Fruit fly (Drosophila melanogaster) whole organism, embryonic: ENCODE data around the gene gammaTub37C.

ENCODE experiments used
- Atf6 ChIP-seq: fragments of 200-800 bp; sonication (Bioruptor generic); IDR thresholded peaks from 2 replicates; pipeline ENCODE4 v1.3.6; 2022; ENCODE audit warnings: missing biosample characterization, missing genetic modification characterization
- CG10543 ChIP-seq: fragments of 200-800 bp; sonication (Bioruptor generic); optimal IDR thresholded peaks from 3 replicates; lab custom pipeline; 2017; ENCODE audit warnings: missing biosample characterization, mild to moderate bottlenecking, missing genetic modification characterization, moderate library complexity
- CG11504 ChIP-seq: fragments of 200-800 bp; sonication (Bioruptor generic); optimal IDR thresholded peaks from 3 replicates; lab custom pipeline; 2019; ENCODE audit warnings: missing biosample characterization, mild to moderate bottlenecking, missing genetic modification characterization, moderate library complexity
- CG11696 ChIP-seq: fragments of 200-800 bp; sonication (Bioruptor generic); IDR thresholded peaks from 2 replicates; pipeline ENCODE4 v1.3.6; 2022; ENCODE audit warnings: missing biosample characterization, missing genetic modification characterization
- CG14965 ChIP-seq: fragments of 200-800 bp; sonication (Bioruptor generic); optimal IDR thresholded peaks from 2 replicates; lab custom pipeline; 2016; ENCODE audit warnings: missing biosample characterization, missing genetic modification characterization, borderline replicate concordance
- CG15011 ChIP-seq: fragments of 200-800 bp; sonication (Bioruptor generic); optimal IDR thresholded peaks from 3 replicates; lab custom pipeline; 2018; ENCODE audit warnings: missing biosample characterization, mild to moderate bottlenecking, missing genetic modification characterization
- CG15514 ChIP-seq: fragments of 200-800 bp; sonication (Bioruptor generic); optimal IDR thresholded peaks from 3 replicates; lab custom pipeline; 2017; ENCODE audit warnings: missing biosample characterization, missing genetic modification characterization, mild to moderate bottlenecking, moderate library complexity, missing genetic modification reagents
- CG15601 ChIP-seq: fragments of 200-800 bp; sonication (Bioruptor generic); optimal IDR thresholded peaks from 3 replicates; lab custom pipeline; 2019; ENCODE audit warnings: missing biosample characterization, mild to moderate bottlenecking, missing genetic modification characterization, moderate library complexity
- CG15696 ChIP-seq: fragments of 200-800 bp; sonication (Bioruptor generic); optimal IDR thresholded peaks from 2 replicates; lab custom pipeline; 2019; ENCODE audit warnings: missing biosample characterization, mild to moderate bottlenecking, missing genetic modification characterization, moderate library complexity
- CG1792 ChIP-seq: fragments of 200-800 bp; sonication (Bioruptor generic); optimal IDR thresholded peaks from 2 replicates; lab custom pipeline; 2016; ENCODE audit warnings: missing biosample characterization, missing genetic modification characterization
- CG18011 ChIP-seq: fragments of 200-800 bp; sonication (Bioruptor generic); optimal IDR thresholded peaks from 2 replicates; lab custom pipeline; 2017; ENCODE audit warnings: missing biosample characterization, missing genetic modification characterization, mild to moderate bottlenecking, moderate library complexity, missing genotype
- CG2712 ChIP-seq: fragments of 200-800 bp; optimal IDR thresholded peaks from 3 replicates; lab custom pipeline; 2019; ENCODE audit warnings: missing biosample characterization, mild to moderate bottlenecking, missing genetic modification characterization, moderate library complexity
- CG31388 ChIP-seq: fragments of 200-800 bp; sonication (Bioruptor generic); optimal IDR thresholded peaks from 2 replicates; lab custom pipeline; 2016; ENCODE audit warnings: missing biosample characterization, missing genetic modification characterization
- CG4404 ChIP-seq: fragments of 200-800 bp; sonication (Bioruptor generic); IDR thresholded peaks from 2 replicates; pipeline ENCODE4 v1.3.6; 2022; ENCODE audit warnings: missing biosample characterization, missing genetic modification characterization
- CG6765 ChIP-seq: fragments of 200-800 bp; sonication (Bioruptor generic); optimal IDR thresholded peaks from 3 replicates; lab custom pipeline; 2017; ENCODE audit warnings: missing biosample characterization, mild to moderate bottlenecking, missing genetic modification characterization
- CG7372 ChIP-seq: fragments of 200-800 bp; sonication (Bioruptor generic); IDR thresholded peaks from 2 replicates; pipeline ENCODE4 v1.3.6; 2022; ENCODE audit warnings: missing biosample characterization, missing genetic modification characterization
- CG9609 ChIP-seq: fragments of 200-800 bp; sonication (Bioruptor generic); optimal IDR thresholded peaks from 3 replicates; lab custom pipeline; 2016; ENCODE audit warnings: missing biosample characterization, missing genetic modification characterization
- Dek ChIP-seq: fragments of 200-800 bp; sonication (Bioruptor generic); optimal IDR thresholded peaks from 3 replicates; lab custom pipeline; 2019; ENCODE audit warnings: missing biosample characterization, mild to moderate bottlenecking, missing genetic modification characterization, moderate library complexity
- Doc3 ChIP-seq: fragments of 200-800 bp; sonication (Bioruptor generic); IDR thresholded peaks from 3 replicates; pipeline ENCODE4 v1.3.6; 2022; ENCODE audit warnings: missing biosample characterization, missing genetic modification characterization; ENCODE audit not compliant: partially characterized antibody
- HLH3B ChIP-seq: fragments of 200-800 bp; sonication (Bioruptor generic); IDR thresholded peaks from 2 replicates; pipeline ENCODE4 v1.3.6; 2022; ENCODE audit warnings: missing biosample characterization, missing genetic modification characterization
- Hand ChIP-seq: fragments of 200-800 bp; sonication (Bioruptor generic); optimal IDR thresholded peaks from 2 replicates; lab custom pipeline; 2017; ENCODE audit warnings: mild to moderate bottlenecking, missing biosample characterization, missing genetic modification reagents, missing genetic modification characterization
- Hmx ChIP-seq: fragments of 200-800 bp; sonication (Bioruptor generic); optimal IDR thresholded peaks from 2 replicates; lab custom pipeline; 2016; ENCODE audit warnings: missing biosample characterization, missing genetic modification characterization
- Kr ChIP-seq: fragments of 200-800 bp; sonication (Bioruptor generic); optimal IDR thresholded peaks from 2 replicates; lab custom pipeline; 2017; ENCODE audit warnings: missing biosample characterization, mild to moderate bottlenecking, missing genetic modification characterization
- Optix ChIP-seq: fragments of 200-800 bp; sonication (Bioruptor generic); IDR thresholded peaks from 3 replicates; pipeline ENCODE4 v1.3.6; 2022; ENCODE audit warnings: missing biosample characterization, missing genetic modification characterization
- PHDP ChIP-seq: fragments of 200-800 bp; sonication (Bioruptor generic); optimal IDR thresholded peaks from 3 replicates; lab custom pipeline; 2018; ENCODE audit warnings: missing biosample characterization, mild to moderate bottlenecking, missing genetic modification characterization, moderate library complexity
- Sry-β ChIP-seq: fragments of 200-800 bp; sonication (Bioruptor generic); optimal IDR thresholded peaks from 2 replicates; lab custom pipeline; 2018; ENCODE audit warnings: missing biosample characterization, mild to moderate bottlenecking, missing genetic modification characterization, moderate library complexity
- Trl ChIP-seq, 3 experiments: fragments of >200 bp in 2 of 3; fragments of 200-800 bp in 1 of 3; sonication (Bioruptor generic) in 1 of 3; optimal IDR thresholded peaks; 2 replicates in 1 of 3; 3 replicates in 2 of 3; lab custom pipeline; 2016 to 2017; ENCODE audit warnings: missing biosample characterization in 1 of 3, missing genetic modification characterization in 1 of 3
- ac ChIP-seq: fragments of 200-800 bp; sonication (Bioruptor generic); optimal IDR thresholded peaks from 3 replicates; lab custom pipeline; 2017; ENCODE audit warnings: missing biosample characterization, mild to moderate bottlenecking, missing genetic modification characterization
- ato ChIP-seq: fragments of 200-800 bp; sonication (Bioruptor generic); IDR thresholded peaks from 2 replicates; pipeline ENCODE4 v1.3.6; 2022; ENCODE audit warnings: missing biosample characterization, missing genetic modification characterization; ENCODE audit not compliant: partially characterized antibody
- cad ChIP-seq: fragments of >200 bp; optimal IDR thresholded peaks from 2 replicates; lab custom pipeline; 2017; ENCODE audit warnings: missing biosample characterization, missing genetic modification characterization
- cg ChIP-seq: fragments of 200-800 bp; sonication (Bioruptor generic); optimal IDR thresholded peaks from 3 replicates; lab custom pipeline; 2019; ENCODE audit warnings: missing biosample characterization, mild to moderate bottlenecking, missing genetic modification characterization, moderate library complexity
- dan ChIP-seq: fragments of 200-800 bp; sonication (Bioruptor generic); IDR thresholded peaks from 2 replicates; pipeline ENCODE4 v1.3.6; 2022; ENCODE audit warnings: missing biosample characterization, missing genetic modification characterization
- fd96Cb ChIP-seq: fragments of 200-800 bp; sonication (Bioruptor generic); optimal IDR thresholded peaks from 2 replicates; lab custom pipeline; 2018; ENCODE audit warnings: missing biosample characterization, mild to moderate bottlenecking, missing genetic modification characterization, moderate library complexity
- jing ChIP-seq: fragments of 200-800 bp; sonication (Bioruptor generic); optimal IDR thresholded peaks from 2 replicates; lab custom pipeline; 2018; ENCODE audit warnings: missing biosample characterization, mild to moderate bottlenecking, missing genetic modification characterization
- jumu ChIP-seq: fragments of 200-800 bp; sonication (Bioruptor generic); optimal IDR thresholded peaks from 3 replicates; lab custom pipeline; 2016; ENCODE audit warnings: missing biosample characterization, missing genetic modification characterization
- lbe ChIP-seq: fragments of 200-800 bp; sonication (Bioruptor generic); optimal IDR thresholded peaks from 2 replicates; lab custom pipeline; 2016; ENCODE audit warnings: missing biosample characterization, mild to moderate bottlenecking, missing genetic modification characterization
- mirr ChIP-seq: fragments of 200-800 bp; sonication (Bioruptor generic); optimal IDR thresholded peaks from 3 replicates; lab custom pipeline; 2018; ENCODE audit warnings: missing biosample characterization, mild to moderate bottlenecking, missing genetic modification characterization
- onecut ChIP-seq: fragments of 200-800 bp; sonication (Bioruptor generic); IDR thresholded peaks from 2 replicates; pipeline ENCODE4 v1.3.6; 2022; ENCODE audit warnings: missing biosample characterization, missing genetic modification characterization
- pan ChIP-seq, 4 experiments: fragments of >200 bp in 3 of 4; fragments of 200-800 bp in 1 of 4; sonication (Bioruptor generic) in 1 of 4; optimal IDR thresholded peaks in 3 of 4; IDR thresholded peaks in 1 of 4; 2 replicates each; pipeline versions ENCODE4 v1.3.6 to Lab custom; 2017 to 2022; ENCODE audit warnings: missing biosample characterization in 2 of 4, missing genetic modification characterization in 2 of 4, mixed read lengths in 1 of 4
- pros ChIP-seq: fragments of 200-800 bp; sonication (Bioruptor generic); optimal IDR thresholded peaks from 3 replicates; lab custom pipeline; 2019; ENCODE audit warnings: missing biosample characterization, mild to moderate bottlenecking, missing genetic modification characterization, moderate library complexity
- ranshi ChIP-seq: fragments of 200-800 bp; sonication (Bioruptor generic); IDR thresholded peaks from 2 replicates; pipeline ENCODE4 v1.3.6; 2022; ENCODE audit warnings: missing biosample characterization, missing genetic modification characterization
- rib ChIP-seq: fragments of 200-800 bp; sonication (Bioruptor generic); IDR thresholded peaks from 2 replicates; pipeline ENCODE4 v1.3.6; 2022; ENCODE audit warnings: missing biosample characterization, missing genetic modification characterization
- ro ChIP-seq: fragments of 200-800 bp; sonication (Bioruptor generic); IDR thresholded peaks from 2 replicates; pipeline ENCODE4 v1.3.6; 2022; ENCODE audit warnings: missing biosample characterization, missing genetic modification characterization
- sd ChIP-seq: fragments of 200-800 bp; sonication (Bioruptor generic); optimal IDR thresholded peaks from 3 replicates; lab custom pipeline; 2018; ENCODE audit warnings: missing biosample characterization, mild to moderate bottlenecking, missing genetic modification characterization, moderate library complexity
- tap ChIP-seq: fragments of 200-800 bp; optimal IDR thresholded peaks from 3 replicates; lab custom pipeline; 2019; ENCODE audit warnings: missing biosample characterization, mild to moderate bottlenecking, missing genetic modification characterization, moderate library complexity
- tin ChIP-seq: fragments of 200-800 bp; sonication (Bioruptor generic); optimal IDR thresholded peaks from 3 replicates; lab custom pipeline; 2016; ENCODE audit warnings: missing biosample characterization, missing genetic modification characterization
- trem ChIP-seq: fragments of 200-800 bp; optimal IDR thresholded peaks from 3 replicates; lab custom pipeline; 2019; ENCODE audit warnings: missing biosample characterization, mild to moderate bottlenecking, missing genetic modification characterization, moderate library complexity
- twi ChIP-seq: fragments of 200-800 bp; optimal IDR thresholded peaks from 2 replicates; lab custom pipeline; 2019; ENCODE audit warnings: missing biosample characterization, mild to moderate bottlenecking, missing genetic modification characterization, moderate library complexity

The gammaTub37C gene

dm6 chr2L:19196443-19197044 is 11.0 kb upstream of the gammaTub37C start (continued):
- TF ChIP-seq Optix (GFP tag; lab: Robert Waterston, UW) (peak; percentile 69; the same call in 2 of the 3 replicates), mirr (GFP tag; lab: Kevin White, UChicago) (no peak), CG11696 (GFP tag; lab: Robert Waterston, UW) (0 out of 2 replicates have a peak, but pooled peaks have one; percentile 48), Hand (GFP tag; lab: Kevin White, UChicago) (no peak), PHDP (tag; lab: Kevin White, UChicago) (peak; percentile 44), tap (tag; lab: Kevin White, UChicago) (peak; percentile 61), Sry-β (GFP tag; lab: Kevin White, UChicago) (no peak), rib (GFP tag; lab: Robert Waterston, UW) (no peak), lbe (GFP tag; lab: Kevin White, UChicago) (peak; percentile 44), CG2712 (peak; percentile 80), pros (GFP tag; lab: Kevin White, UChicago) (peak; percentile 92), cg (GFP tag; lab: Kevin White, UChicago) (no peak), CG15696 (tag; lab: Kevin White, UChicago) (peak; percentile 66), CG15514 (GFP tag; lab: Kevin White, UChicago) (peak; percentile 13), sd (peak; percentile 41), CG4404 (GFP tag; lab: Robert Waterston, UW) (peak; percentile 76), tin (GFP tag; lab: Kevin White, UChicago) (peak; percentile 34), CG31388 (GFP tag; lab: Kevin White, UChicago) (no peak), Trl (optimal IDR thresholded peaks at IDR 0.05; lab: Kevin White, UChicago) (no peak), Trl (GFP tag; optimal IDR thresholded peaks at IDR 0.05; lab: Kevin White, UChicago) (peak; percentile 32), HLH3B (GFP tag; lab: Robert Waterston, UW) (peak; percentile 79), Kr (GFP tag; lab: Kevin White, UChicago) (no peak), CG6765 (no peak), CG18011 (GFP tag; lab: Kevin White, UChicago) (no peak), onecut (peak; percentile 73), jing (GFP tag; lab: Kevin White, UChicago) (peak; percentile 33), CG10543 (no peak), ro (GFP tag; lab: Robert Waterston, UW) (peak; percentile 54), cad (GFP tag; lab: Kevin White, UChicago) (no peak), ato (GFP tag; lab: Robert Waterston, UW) (no peak), CG9609 (GFP tag; lab: Kevin White, UChicago) (peak; percentile 12), fd96Cb (tag; lab: Kevin White, UChicago) (peak; percentile 59), Atf6 (GFP tag; lab: Robert Waterston, UW) (peak; percentile 22; the same call in 1 of the 2 replicates), Hmx (GFP tag; lab: Kevin White, UChicago) (no peak), twi (tag; lab: Kevin White, UChicago) (peak; percentile 35), ac (GFP tag; lab: Kevin White, UChicago) (peak; percentile 45), Doc3 (no peak), CG15601 (tag; lab: Kevin White, UChicago) (peak; percentile 51), ranshi (GFP tag; lab: Robert Waterston, UW) (peak; percentile 68; the same call in 1 of the 2 replicates), CG11504 (tag; lab: Kevin White, UChicago) (peak; percentile 62), dan (no peak; the same call in 1 of the 2 replicates), CG15011 (no peak), jumu (GFP tag; lab: Kevin White, UChicago) (peak; percentile 35), pan (optimal IDR thresholded peaks at IDR 0.05; lab: Kevin White, UChicago) (no peak), pan (GFP tag; optimal IDR thresholded peaks at IDR 0.05 in 1 of 2, IDR thresholded peaks at IDR 0.05 in 1 of 2) (peak in 1 of 2 experiments; percentile 79), CG14965 (GFP tag; lab: Kevin White, UChicago) (no peak), CG1792 (no peak), Dek (tag; lab: Kevin White, UChicago) (no peak), trem (tag; lab: Kevin White, UChicago) (peak; percentile 39), CG7372 (peak; percentile 25; the same call in 1 of the 2 replicates)
